Worm (Caenorhabditis elegans) whole organism, L4 larva: ENCODE results near the gene C46H3.2.

Source experiments
- F26F4.8 ChIP-seq: fragments of 200-800 bp; sonication (Bioruptor generic); conservative IDR thresholded peaks from 2 replicates; pipeline ENCODE4 v1.3.6; 2022; ENCODE audit warnings: missing genetic modification characterization, missing compliant biosample characterization
- ceh-32 ChIP-seq: sonication (generic microtip); optimal IDR thresholded peaks from 2 replicates; lab custom pipeline; 2016; ENCODE audit warnings: mild to moderate bottlenecking, missing genetic modification characterization, missing compliant biosample characterization; ENCODE audit not compliant: poor library complexity
- ctbp-1 ChIP-seq: fragments of 200-800 bp; sonication (Bioruptor generic); IDR thresholded peaks from 2 replicates; pipeline ENCODE4 v1.3.6; 2022; ENCODE audit warnings: missing genetic modification reagents, missing genetic modification characterization, missing compliant biosample characterization
- fkh-10 ChIP-seq: fragments of 150-350 bp; optimal IDR thresholded peaks from 2 replicates; lab custom pipeline; 2014; ENCODE audit warnings: missing biosample characterization, missing genetic modification reagents, missing genetic modification characterization
- lin-39 ChIP-seq: fragments of 150-350 bp; optimal IDR thresholded peaks from 2 replicates; lab custom pipeline; 2014; ENCODE audit warnings: missing biosample characterization, missing genetic modification reagents, missing genetic modification characterization
- skn-1 ChIP-seq: fragments of 150-350 bp; optimal IDR thresholded peaks from 2 replicates; lab custom pipeline; 2014; ENCODE audit warnings: missing biosample characterization, missing genetic modification characterization
- snpc-4 ChIP-seq: fragments of 150-350 bp; optimal IDR thresholded peaks from 2 replicates; lab custom pipeline; 2014; ENCODE audit warnings: missing biosample characterization, missing genetic modification characterization
- spr-1 ChIP-seq: sonication (generic microtip); optimal IDR thresholded peaks from 2 replicates; lab custom pipeline; 2016; ENCODE audit warnings: mild to moderate bottlenecking, missing genetic modification characterization, missing compliant biosample characterization
- unc-62 ChIP-seq, 3 experiments: fragments of 150-350 bp in 1 of 3; sonication (generic microtip); optimal IDR thresholded peaks in 2 of 3; peaks in 1 of 3; 1 replicate in 1 of 3; 2 replicates in 2 of 3; lab custom pipeline; 2014 to 2017; ENCODE audit warnings: missing biosample characterization in 3 of 3, missing genetic modification characterization in 3 of 3, missing genetic modification reagents in 3 of 3, missing genotype in 1 of 3

ce11 chrX:1257668-1258067 lies 27.1 kb upstream of the C46H3.2 start:
- no peak for TF ChIP-seq ceh-32
- no peak for TF ChIP-seq ctbp-1 (GFP tag; lab: Robert Waterston, UW)
- no peak for TF ChIP-seq lin-39
- no peak for TF ChIP-seq spr-1 (tag; lab: Kevin White, UChicago)
- TF ChIP-seq fkh-10 (GFP tag; lab: Kevin White, UChicago), result no peak
- no peak for TF ChIP-seq snpc-4 (tag; lab: Kevin White, UChicago)
- TF ChIP-seq skn-1 (tag; lab: Kevin White, UChicago), result no peak
- TF ChIP-seq F26F4.8 (GFP tag; lab: Robert Waterston, UW), result no peak
- TF ChIP-seq unc-62 (GFP tag; optimal IDR thresholded peaks at IDR 0.05 in 1 of 2; lab: Kevin White, UChicago), result no peak
- no peak for TF ChIP-seq unc-62 (tag; optimal IDR thresholded peaks at IDR 0.05; lab: Kevin White, UChicago)
